Worm (Caenorhabditis elegans): ENCODE results near the gene vha-17.

DNA sequence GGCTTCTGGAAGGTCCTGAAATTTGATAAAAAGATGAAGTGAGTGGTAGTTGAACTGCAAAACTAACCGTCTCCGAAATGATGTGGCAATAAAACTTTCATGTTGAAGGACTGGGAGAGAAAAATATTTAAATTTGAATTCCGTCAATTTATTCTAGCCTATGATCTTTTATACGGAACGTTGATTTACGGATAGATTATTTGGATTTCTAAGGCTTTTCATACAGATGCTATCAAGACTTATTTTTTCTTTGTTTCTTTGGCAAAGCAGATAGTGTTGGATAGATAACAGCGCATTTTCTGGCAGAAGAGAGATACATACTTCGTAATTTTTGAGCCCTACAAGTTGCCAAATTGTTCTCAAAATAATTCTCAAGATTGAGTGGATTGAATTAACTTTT lies 17.6 kb upstream of the vha-17 start, which contains the start of gene F49C12.4:
- no peak for TF ChIP-seq tlf-1 (GFP tag; optimal IDR thresholded peaks at IDR 0.05)
- no peak for TF ChIP-seq pha-4 (tag; optimal IDR thresholded peaks at IDR 0.05)
- TF ChIP-seq attf-6 (GFP tag; IDR thresholded peaks at IDR 0.05): no peak
- TF ChIP-seq aptf-2 (GFP tag; conservative IDR thresholded peaks at IDR 0.05): no peak
- no peak for TF ChIP-seq C17E4.6 (GFP tag; IDR thresholded peaks at IDR 0.05)
- TF ChIP-seq ztf-22 (GFP tag; optimal IDR thresholded peaks at IDR 0.05): no peak
- TF ChIP-seq unc-62 (GFP tag; optimal IDR thresholded peaks at IDR 0.05): no peak
- TF ChIP-seq ceh-27 (GFP tag; optimal IDR thresholded peaks at IDR 0.05): no peak
